Worm (Caenorhabditis elegans) whole organism, late embryonic: Measurements from ENCODE around the gene num-1.

Experiments
- F13H6.1 ChIP-seq: sonication (generic microtip); optimal IDR thresholded peaks from 2 replicates; lab custom pipeline; 2016; ENCODE audit warnings: missing genetic modification characterization, missing compliant biosample characterization
- K02D7.2 ChIP-seq: sonication (generic microtip); optimal IDR thresholded peaks from 2 replicates; lab custom pipeline; 2017; ENCODE audit warnings: mild to moderate bottlenecking, missing genetic modification characterization, missing compliant biosample characterization
- T23F11.4 ChIP-seq: fragments of 200-800 bp; sonication (Bioruptor generic); optimal IDR thresholded peaks from 2 replicates; lab custom pipeline; 2018; ENCODE audit warnings: mild to moderate bottlenecking, missing genetic modification characterization, missing compliant biosample characterization
- Y22D7AL.16 ChIP-seq: sonication (generic microtip); optimal IDR thresholded peaks from 2 replicates; lab custom pipeline; 2016; ENCODE audit warnings: missing genetic modification characterization, missing compliant biosample characterization
- ahr-1 ChIP-seq: sonication (generic microtip); optimal IDR thresholded peaks from 2 replicates; lab custom pipeline; 2016; ENCODE audit warnings: missing genetic modification characterization, missing compliant biosample characterization
- ama-1 ChIP-seq: fragments of 150-350 bp; optimal IDR thresholded peaks from 2 replicates; lab custom pipeline; 2014
- ceh-18 ChIP-seq: sonication (generic microtip); optimal IDR thresholded peaks from 2 replicates; lab custom pipeline; 2016; ENCODE audit warnings: missing genetic modification characterization, missing compliant biosample characterization
- ceh-2 ChIP-seq: sonication (generic microtip); optimal IDR thresholded peaks from 2 replicates; lab custom pipeline; 2016; ENCODE audit warnings: missing genotype, missing genetic modification characterization, missing compliant biosample characterization
- ceh-22 ChIP-seq: sonication (generic microtip); optimal IDR thresholded peaks from 2 replicates; lab custom pipeline; 2017; ENCODE audit warnings: missing biosample characterization, missing genetic modification characterization
- ceh-30 ChIP-seq: fragments of 150-350 bp; optimal IDR thresholded peaks from 2 replicates; lab custom pipeline; 2014; ENCODE audit warnings: missing biosample characterization, missing genetic modification characterization
- ceh-31 ChIP-seq: sonication (generic microtip); optimal IDR thresholded peaks from 2 replicates; lab custom pipeline; 2016; ENCODE audit warnings: missing genetic modification characterization, missing compliant biosample characterization
- ceh-34 ChIP-seq: sonication (generic microtip); optimal IDR thresholded peaks from 2 replicates; lab custom pipeline; 2016; ENCODE audit warnings: mild to moderate bottlenecking, missing genetic modification characterization, missing compliant biosample characterization
- ceh-48 ChIP-seq: sonication (generic microtip); optimal IDR thresholded peaks from 2 replicates; lab custom pipeline; 2016; ENCODE audit warnings: missing genetic modification characterization, inconsistent platforms, missing compliant biosample characterization
- ceh-9 ChIP-seq: sonication (generic microtip); optimal IDR thresholded peaks from 2 replicates; lab custom pipeline; 2016; ENCODE audit warnings: mild to moderate bottlenecking, missing genetic modification characterization, inconsistent platforms, missing compliant biosample characterization
- che-1 ChIP-seq: sonication (generic microtip); optimal IDR thresholded peaks from 2 replicates; lab custom pipeline; 2016; ENCODE audit warnings: mild to moderate bottlenecking, missing genetic modification characterization, missing compliant biosample characterization
- dve-1 ChIP-seq: sonication (generic microtip); optimal IDR thresholded peaks from 2 replicates; lab custom pipeline; 2017; ENCODE audit warnings: antibody characterized with exemption, mild to moderate bottlenecking, missing genetic modification characterization, missing compliant biosample characterization
- ets-4 ChIP-seq: sonication (generic microtip); optimal IDR thresholded peaks from 2 replicates; lab custom pipeline; 2016; ENCODE audit warnings: missing genetic modification characterization, missing compliant biosample characterization
- eyg-1 ChIP-seq: sonication (generic microtip); optimal IDR thresholded peaks from 2 replicates; lab custom pipeline; 2016; ENCODE audit warnings: missing genotype, missing genetic modification characterization, missing compliant biosample characterization
- fax-1 ChIP-seq: sonication (generic microtip); optimal IDR thresholded peaks from 2 replicates; lab custom pipeline; 2016; ENCODE audit warnings: missing genotype, missing genetic modification characterization, missing compliant biosample characterization
- fkh-10 ChIP-seq: fragments of 150-350 bp; optimal IDR thresholded peaks from 2 replicates; lab custom pipeline; 2014; ENCODE audit warnings: missing biosample characterization, missing genetic modification reagents, missing genetic modification characterization
- fkh-6 ChIP-seq: sonication (generic microtip); optimal IDR thresholded peaks from 2 replicates; lab custom pipeline; 2016; ENCODE audit warnings: missing genetic modification characterization, missing compliant biosample characterization
- hlh-15 ChIP-seq: sonication (generic microtip); optimal IDR thresholded peaks from 2 replicates; lab custom pipeline; 2016; ENCODE audit warnings: missing genetic modification characterization, missing compliant biosample characterization
- hlh-30 ChIP-seq: sonication (generic microtip); optimal IDR thresholded peaks from 2 replicates; lab custom pipeline; 2017; ENCODE audit warnings: antibody characterized with exemption, missing genetic modification characterization, missing compliant biosample characterization; ENCODE audit not compliant: insufficient read depth
- lim-6 ChIP-seq: sonication (generic microtip); optimal IDR thresholded peaks from 2 replicates; lab custom pipeline; 2016; ENCODE audit warnings: missing genetic modification characterization, missing compliant biosample characterization
- lin-11 ChIP-seq: fragments of 200-800 bp; sonication (Bioruptor generic); optimal IDR thresholded peaks from 2 replicates; lab custom pipeline; 2018; ENCODE audit warnings: mild to moderate bottlenecking, missing genetic modification characterization, missing compliant biosample characterization
- mec-3 ChIP-seq: sonication (generic microtip); optimal IDR thresholded peaks from 2 replicates; lab custom pipeline; 2016; ENCODE audit warnings: borderline replicate concordance, missing genetic modification characterization, missing compliant biosample characterization
- nfya-1 ChIP-seq: sonication (generic microtip); optimal IDR thresholded peaks from 2 replicates; lab custom pipeline; 2017; ENCODE audit warnings: missing genetic modification characterization, mild to moderate bottlenecking, missing compliant biosample characterization, antibody characterized with exemption, moderate library complexity
- nhr-232 ChIP-seq: sonication (generic microtip); optimal IDR thresholded peaks from 2 replicates; lab custom pipeline; 2016; ENCODE audit warnings: missing genetic modification characterization, missing compliant biosample characterization
- npax-4 ChIP-seq: sonication (generic microtip); optimal IDR thresholded peaks from 2 replicates; lab custom pipeline; 2016; ENCODE audit warnings: missing genetic modification characterization, missing compliant biosample characterization
- pag-3 ChIP-seq: sonication (generic microtip); optimal IDR thresholded peaks from 2 replicates; lab custom pipeline; 2016; ENCODE audit warnings: missing compliant biosample characterization, missing genetic modification characterization, borderline replicate concordance
- pat-9 ChIP-seq: fragments of 200-800 bp; sonication (Bioruptor generic); optimal IDR thresholded peaks from 2 replicates; lab custom pipeline; 2018; ENCODE audit warnings: mild to moderate bottlenecking, missing genetic modification characterization, moderate library complexity, missing compliant biosample characterization
- pax-1 ChIP-seq: fragments of 150-350 bp; optimal IDR thresholded peaks from 2 replicates; lab custom pipeline; 2014; ENCODE audit warnings: missing biosample characterization, missing genetic modification characterization
- pha-2 ChIP-seq: sonication (generic microtip); optimal IDR thresholded peaks from 2 replicates; lab custom pipeline; 2017; ENCODE audit warnings: mild to moderate bottlenecking, missing genetic modification characterization, missing compliant biosample characterization
- pha-4 ChIP-seq: fragments of 150-350 bp; optimal IDR thresholded peaks from 2 replicates; lab custom pipeline; 2018; ENCODE audit warnings: missing biosample characterization, missing genetic modification reagents, missing genetic modification characterization
- pqm-1 ChIP-seq: sonication (generic microtip); optimal IDR thresholded peaks from 2 replicates; lab custom pipeline; 2016; ENCODE audit warnings: missing genetic modification characterization, missing compliant biosample characterization
- pros-1 ChIP-seq: fragments of 150-350 bp; optimal IDR thresholded peaks from 2 replicates; lab custom pipeline; 2014; ENCODE audit warnings: missing biosample characterization, missing genetic modification reagents, missing genetic modification characterization
- rnt-1 ChIP-seq: sonication (generic microtip); optimal IDR thresholded peaks from 2 replicates; lab custom pipeline; 2016; ENCODE audit warnings: missing genetic modification characterization, missing compliant biosample characterization
- sdc-2 ChIP-seq: sonication (generic microtip); optimal IDR thresholded peaks from 2 replicates; lab custom pipeline; 2016; ENCODE audit warnings: missing genotype, missing genetic modification characterization, missing compliant biosample characterization
- syd-9 ChIP-seq: sonication (generic microtip); optimal IDR thresholded peaks from 2 replicates; lab custom pipeline; 2016; ENCODE audit warnings: mild to moderate bottlenecking, missing genetic modification characterization, moderate library complexity, missing compliant biosample characterization
- tbx-2 ChIP-seq: sonication (generic microtip); optimal IDR thresholded peaks from 2 replicates; lab custom pipeline; 2016; ENCODE audit warnings: missing genetic modification characterization, missing compliant biosample characterization
- tbx-7 ChIP-seq: sonication (generic microtip); optimal IDR thresholded peaks from 2 replicates; lab custom pipeline; 2016; ENCODE audit warnings: missing genotype, missing genetic modification characterization, missing compliant biosample characterization
- ttx-3 ChIP-seq: sonication (generic microtip); optimal IDR thresholded peaks from 2 replicates; lab custom pipeline; 2016; ENCODE audit warnings: missing genetic modification reagents, missing genetic modification characterization, missing compliant biosample characterization
- unc-42 ChIP-seq: sonication (generic microtip); optimal IDR thresholded peaks from 2 replicates; lab custom pipeline; 2016; ENCODE audit warnings: missing genotype, missing genetic modification characterization, missing compliant biosample characterization
- unc-55 ChIP-seq: sonication (generic microtip); optimal IDR thresholded peaks from 2 replicates; lab custom pipeline; 2017; ENCODE audit warnings: missing biosample characterization, missing genetic modification reagents, missing genetic modification characterization
- unc-86 ChIP-seq: sonication (generic microtip); optimal IDR thresholded peaks from 2 replicates; lab custom pipeline; 2016; ENCODE audit warnings: missing genetic modification characterization, missing compliant biosample characterization

The num-1 gene

DNA sequence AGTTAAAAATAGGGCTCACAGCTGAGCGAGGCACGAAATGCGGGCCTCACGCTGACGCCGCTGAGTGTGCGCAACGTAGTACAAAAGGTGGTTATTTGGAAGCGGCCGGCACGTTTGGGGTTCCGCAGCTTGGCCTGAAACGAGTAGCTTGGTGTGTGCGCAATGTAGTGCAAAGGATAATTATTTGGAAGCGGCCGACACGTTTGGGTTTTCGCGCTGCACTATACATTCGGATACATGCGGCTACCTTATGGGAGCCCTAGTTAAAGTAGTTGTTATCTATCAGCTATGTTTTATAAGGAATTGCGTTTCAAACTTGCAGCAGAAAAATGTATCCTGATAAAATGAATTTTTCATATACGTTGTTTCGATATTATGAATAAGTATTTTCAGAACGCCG, 39.6 kb upstream of the num-1 start, which contains the start of gene Y44A6D.1:
Gene Y44A6D.1, minus strand, starts transcription at position 23 of the 400 bp plus-strand sequence.
- no peak for TF ChIP-seq ceh-2 (tag; lab: Kevin White, UChicago)
- TF ChIP-seq ceh-31 (tag; lab: Kevin White, UChicago), result no peak
- TF ChIP-seq eyg-1 (tag; lab: Kevin White, UChicago), result no peak
- TF ChIP-seq ceh-22, result no peak
- TF ChIP-seq unc-86 (tag; lab: Kevin White, UChicago), result no peak
- TF ChIP-seq ets-4 (tag; lab: Kevin White, UChicago), result no peak
- no peak for TF ChIP-seq pha-4 (tag; lab: Kevin White, UChicago)
- TF ChIP-seq fkh-10 (GFP tag; lab: Kevin White, UChicago), result no peak

DNA sequence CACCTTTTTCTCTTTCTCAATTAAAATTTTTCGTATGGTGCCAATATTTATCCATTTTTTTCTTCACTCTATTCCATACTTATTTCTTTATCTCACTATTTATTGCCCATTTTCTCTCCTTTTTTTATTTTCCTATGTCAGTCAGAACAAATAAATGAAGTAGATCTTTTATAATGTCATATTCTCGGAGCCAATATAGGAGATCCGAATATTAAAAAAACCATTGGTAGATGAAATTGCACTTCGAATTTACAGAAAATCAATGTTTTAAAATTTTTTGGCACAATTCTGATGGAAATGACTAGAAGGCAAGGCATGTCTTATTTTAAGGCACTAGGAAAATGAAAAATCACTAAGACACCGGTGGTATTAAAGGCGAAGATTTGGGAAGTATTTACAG, 39.0 kb upstream of the num-1 start:
- TF ChIP-seq ceh-30 (tag; lab: Kevin White, UChicago), result no peak
- no peak for TF ChIP-seq unc-42
- TF ChIP-seq ceh-48 (tag; lab: Kevin White, UChicago), result no peak
- no peak for TF ChIP-seq Y22D7AL.16 (tag; lab: Kevin White, UChicago)
- no peak for TF ChIP-seq ceh-2 (tag; lab: Kevin White, UChicago)
- TF ChIP-seq pax-1 (tag; lab: Kevin White, UChicago), result no peak
- TF ChIP-seq sdc-2, result no peak
- no peak for TF ChIP-seq pag-3 (tag; lab: Kevin White, UChicago)
- no peak for TF ChIP-seq ets-4 (tag; lab: Kevin White, UChicago)
- TF ChIP-seq ama-1 (lab: Kevin White, UChicago), result no peak
- no peak for TF ChIP-seq che-1 (tag; lab: Kevin White, UChicago)
- no peak for TF ChIP-seq lim-6
- no peak for TF ChIP-seq pha-2 (tag; lab: Kevin White, UChicago)
- TF ChIP-seq fkh-10 (GFP tag; lab: Kevin White, UChicago), result no peak
- TF ChIP-seq hlh-15 (tag; lab: Kevin White, UChicago), result no peak
- no peak for TF ChIP-seq lin-11
- no peak for TF ChIP-seq tbx-2 (tag; lab: Kevin White, UChicago)
- no peak for TF ChIP-seq fkh-6 (tag; lab: Kevin White, UChicago)
- no peak for TF ChIP-seq pqm-1 (tag; lab: Kevin White, UChicago)
- TF ChIP-seq, all 69 proteins: peak for 0

DNA sequence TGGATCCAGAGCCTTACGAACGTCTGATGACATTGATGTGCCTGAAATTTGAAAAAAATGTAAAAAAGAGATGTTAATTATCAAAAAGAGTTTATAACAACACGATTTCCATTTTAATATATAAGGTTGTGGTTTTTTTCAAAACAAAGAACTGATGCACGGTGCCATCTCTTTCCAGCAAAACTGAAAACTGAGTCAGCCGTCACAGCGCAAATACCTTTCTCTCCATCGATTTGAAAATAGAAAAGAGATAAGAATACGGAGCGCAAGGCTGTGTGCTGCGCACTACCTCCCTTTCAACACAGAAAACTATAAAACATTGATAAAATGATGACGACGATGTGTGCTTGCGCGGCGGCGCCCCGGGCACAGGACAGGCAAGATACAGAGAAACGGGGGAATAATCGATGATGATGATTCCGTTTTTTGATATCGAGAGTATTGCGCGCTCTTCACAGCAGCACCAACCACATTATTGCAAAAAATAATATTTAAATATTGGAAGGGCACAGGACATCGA, 37.2 kb upstream of the num-1 start, which contains the start of gene Y44A6D.3:
Gene Y44A6D.3, minus strand, starts transcription at position 51 of the 520 bp plus-strand sequence.
- TF ChIP-seq fax-1 (tag; lab: Kevin White, UChicago), result no peak
- TF ChIP-seq tbx-7, result no peak
- TF ChIP-seq K02D7.2 (tag; lab: Kevin White, UChicago), result no peak
- TF ChIP-seq ceh-30 (tag; lab: Kevin White, UChicago), result no peak
- TF ChIP-seq hlh-15 (tag; lab: Kevin White, UChicago), result no peak
- no peak for TF ChIP-seq F13H6.1 (tag; lab: Kevin White, UChicago)
- no peak for TF ChIP-seq ceh-9
- no peak for TF ChIP-seq lin-11
- no peak for TF ChIP-seq unc-55 (GFP tag; lab: Kevin White, UChicago)
- TF ChIP-seq nhr-232 (tag; lab: Kevin White, UChicago), result no peak
- TF ChIP-seq eyg-1 (tag; lab: Kevin White, UChicago), result no peak
- TF ChIP-seq T23F11.4 (GFP tag; lab: Kevin White, UChicago), result no peak
- no peak for TF ChIP-seq npax-4 (tag; lab: Kevin White, UChicago)
- TF ChIP-seq fkh-10 (GFP tag; lab: Kevin White, UChicago), result no peak
- TF ChIP-seq pqm-1 (tag; lab: Kevin White, UChicago), result no peak
- no peak for TF ChIP-seq ttx-3 (tag; lab: Kevin White, UChicago)
- TF ChIP-seq mec-3 (tag; lab: Kevin White, UChicago), result no peak
- TF ChIP-seq hlh-30 (tag; lab: Kevin White, UChicago), result no peak
- no peak for TF ChIP-seq ahr-1 (tag; lab: Kevin White, UChicago)

DNA sequence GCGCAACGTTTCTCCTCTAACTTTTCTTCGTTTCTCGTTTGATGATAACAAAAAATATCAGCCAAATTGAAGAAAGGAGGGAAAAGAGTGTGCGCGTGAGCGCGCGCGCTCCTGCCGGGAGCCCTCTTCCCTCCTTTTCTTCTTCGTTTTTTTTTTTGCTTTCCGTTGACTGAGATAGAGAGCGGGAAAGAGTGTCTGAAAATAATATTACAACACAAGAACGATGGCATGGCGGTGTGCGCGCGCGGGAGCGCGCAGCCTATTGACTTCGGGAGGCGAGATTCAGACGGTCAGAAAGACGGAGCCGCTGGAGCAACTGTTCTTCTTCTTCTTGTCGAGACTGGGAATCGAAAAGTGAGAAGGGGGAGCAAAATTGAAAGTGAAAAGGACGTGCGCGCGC, 35.9 kb upstream of the num-1 start:
- TF ChIP-seq rnt-1 (peak; percentile 62), ceh-18 (tag; lab: Kevin White, UChicago) (peak; percentile 92), dve-1 (tag; lab: Kevin White, UChicago) (no peak), fkh-10 (GFP tag; lab: Kevin White, UChicago) (no peak), hlh-30 (tag; lab: Kevin White, UChicago) (no peak), ceh-34 (tag; lab: Kevin White, UChicago) (peak; percentile 29), pros-1 (no peak), nfya-1 (peak; percentile 17), syd-9 (tag; lab: Kevin White, UChicago) (peak; percentile 29), pat-9 (peak; percentile 45)
- TF ChIP-seq, all 69 proteins: peak for 6
